Worm (Caenorhabditis elegans) whole organism, mixed stage, embryonic: ENCODE measurements around the gene akap-1.

Source experiments
- ceh-39 ChIP-seq: fragments of 150-350 bp; optimal IDR thresholded peaks from 2 replicates; lab custom pipeline; 2014; ENCODE audit warnings: missing biosample characterization, missing genetic modification characterization
- cnd-1 ChIP-seq: fragments of 200-800 bp; sonication (Bioruptor generic); optimal IDR thresholded peaks from 2 replicates; lab custom pipeline; 2018; ENCODE audit warnings: mild to moderate bottlenecking, missing genetic modification characterization, missing compliant biosample characterization
- lin-13 ChIP-seq: fragments of 150-350 bp; optimal IDR thresholded peaks from 2 replicates; lab custom pipeline; 2014; ENCODE audit warnings: missing biosample characterization, missing genetic modification characterization
- mab-5 ChIP-seq: fragments of 150-350 bp; optimal IDR thresholded peaks from 2 replicates; lab custom pipeline; 2014; ENCODE audit warnings: missing biosample characterization, missing genetic modification characterization
- nhr-237 ChIP-seq: fragments of 150-350 bp; optimal IDR thresholded peaks from 2 replicates; lab custom pipeline; 2014; ENCODE audit warnings: missing biosample characterization, missing genetic modification characterization
- nhr-76 ChIP-seq: sonication (generic microtip); optimal IDR thresholded peaks from 2 replicates; lab custom pipeline; 2017; ENCODE audit warnings: missing biosample characterization, missing genetic modification characterization
- pha-4 ChIP-seq: fragments of 150-350 bp; optimal IDR thresholded peaks from 2 replicates; lab custom pipeline; 2018; ENCODE audit warnings: missing biosample characterization, missing genetic modification reagents, missing genetic modification characterization
- sptf-1 ChIP-seq: sonication (generic microtip); optimal IDR thresholded peaks from 2 replicates; lab custom pipeline; 2017; ENCODE audit warnings: mild to moderate bottlenecking, missing genetic modification characterization, moderate library complexity, missing compliant biosample characterization

DNA sequence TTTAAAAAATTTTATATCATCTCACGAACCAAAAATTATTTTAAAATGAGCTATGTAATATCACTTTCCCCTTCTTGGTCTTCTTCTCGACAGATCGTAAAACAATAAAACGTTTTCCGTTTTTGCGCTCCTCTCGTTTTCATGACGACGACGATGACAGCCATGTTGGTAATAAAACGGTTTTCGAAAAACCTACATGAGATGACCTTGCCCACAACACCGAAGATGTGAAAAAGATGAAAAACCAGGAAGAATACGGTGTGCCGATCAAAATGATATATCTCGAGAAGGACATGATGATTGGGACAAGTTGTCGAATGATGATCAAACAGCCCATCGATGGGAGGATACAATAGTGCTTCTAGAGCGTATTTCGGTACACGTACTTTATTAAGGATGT lies 5.5 kb downstream of the akap-1 start:
- TF ChIP-seq mab-5 (tag; lab: Kevin White, UChicago) (no peak), nhr-76 (tag; lab: Kevin White, UChicago) (no peak), lin-13 (no peak), sptf-1 (tag; lab: Kevin White, UChicago) (no peak), ceh-39 (tag; lab: Kevin White, UChicago) (no peak), pha-4 (tag; lab: Kevin White, UChicago) (no peak), cnd-1 (no peak), nhr-237 (tag; lab: Kevin White, UChicago) (no peak)
